Worm (Caenorhabditis elegans) whole organism, mixed stage, embryonic: ENCODE measurements around the gene T24C4.2.

Experiments
- blmp-1 ChIP-seq: fragments of 150-350 bp; optimal IDR thresholded peaks from 2 replicates; lab custom pipeline; 2014; ENCODE audit warnings: missing biosample characterization, missing genetic modification characterization
- ceh-39 ChIP-seq: fragments of 150-350 bp; optimal IDR thresholded peaks from 2 replicates; lab custom pipeline; 2014; ENCODE audit warnings: missing biosample characterization, missing genetic modification characterization
- ceh-43 ChIP-seq: fragments of 200-800 bp; sonication (Bioruptor generic); optimal IDR thresholded peaks from 2 replicates; lab custom pipeline; 2018; ENCODE audit warnings: mild to moderate bottlenecking, missing genetic modification characterization, moderate library complexity, missing compliant biosample characterization
- mab-5 ChIP-seq: fragments of 150-350 bp; optimal IDR thresholded peaks from 2 replicates; lab custom pipeline; 2014; ENCODE audit warnings: missing biosample characterization, missing genetic modification characterization
- mls-2 ChIP-seq: sonication (generic microtip); optimal IDR thresholded peaks from 2 replicates; lab custom pipeline; 2016; ENCODE audit warnings: mild to moderate bottlenecking, missing genetic modification characterization, moderate library complexity, missing compliant biosample characterization
- nhr-12 ChIP-seq: fragments of 150-350 bp; optimal IDR thresholded peaks from 2 replicates; lab custom pipeline; 2014; ENCODE audit warnings: missing biosample characterization, missing genetic modification characterization
- nhr-237 ChIP-seq: fragments of 150-350 bp; optimal IDR thresholded peaks from 2 replicates; lab custom pipeline; 2014; ENCODE audit warnings: missing biosample characterization, missing genetic modification characterization
- snpc-4 ChIP-seq: fragments of 150-350 bp; optimal IDR thresholded peaks from 2 replicates; lab custom pipeline; 2014; ENCODE audit warnings: missing biosample characterization, missing genetic modification characterization
- sptf-1 ChIP-seq: sonication (generic microtip); optimal IDR thresholded peaks from 2 replicates; lab custom pipeline; 2017; ENCODE audit warnings: mild to moderate bottlenecking, missing genetic modification characterization, moderate library complexity, missing compliant biosample characterization
- ztf-11 ChIP-seq: fragments of 150-350 bp; optimal IDR thresholded peaks from 2 replicates; lab custom pipeline; 2014; ENCODE audit warnings: missing biosample characterization, missing genetic modification characterization

DNA sequence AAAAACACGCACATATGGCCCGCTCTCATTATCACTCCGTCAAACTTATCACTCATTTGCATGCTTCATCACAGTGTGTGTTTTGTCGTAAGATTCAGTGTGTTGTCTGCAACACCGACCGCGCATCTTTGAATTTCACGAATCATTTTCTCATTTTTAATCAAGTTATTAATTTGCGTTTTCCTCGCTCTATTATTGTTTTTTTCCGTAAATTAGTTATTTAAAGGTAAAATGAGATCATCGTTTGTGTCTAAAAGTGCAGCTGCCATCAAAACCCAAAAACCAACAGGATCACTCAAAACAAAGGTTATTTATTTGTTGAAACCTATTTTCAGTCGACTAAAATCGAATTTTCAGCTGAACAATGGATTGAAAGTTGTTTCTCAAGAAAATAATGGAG is 9.9 kb upstream of the T24C4.2 start, which contains the start of the genes T24C4.5 and ucr-2.3:
- no peak for TF ChIP-seq mls-2 (tag; lab: Kevin White, UChicago)
- TF ChIP-seq ztf-11: no peak
- no peak for TF ChIP-seq sptf-1 (tag; lab: Kevin White, UChicago)
- no peak for TF ChIP-seq mab-5
- no peak for TF ChIP-seq nhr-237 (tag; lab: Kevin White, UChicago)
- TF ChIP-seq ceh-43 (GFP tag; lab: Kevin White, UChicago): no peak
- TF ChIP-seq snpc-4 (tag; lab: Kevin White, UChicago): no peak
- TF ChIP-seq blmp-1 (tag; lab: Kevin White, UChicago): no peak
- TF ChIP-seq ceh-39: no peak
- TF ChIP-seq nhr-12 (tag; lab: Kevin White, UChicago): no peak
